Fruit fly (Drosophila melanogaster) whole organism, embryonic: ENCODE results near the gene Tsen2.

Experiments
- CG11560 ChIP-seq: fragments of 200-800 bp; sonication (Bioruptor generic); IDR thresholded peaks from 3 replicates; pipeline ENCODE4 v1.3.6; 2022; ENCODE audit warnings: missing biosample characterization, missing genetic modification characterization
- CG13624 ChIP-seq: fragments of 200-800 bp; sonication (Bioruptor generic); optimal IDR thresholded peaks from 2 replicates; lab custom pipeline; 2016; ENCODE audit warnings: missing biosample characterization, missing genetic modification characterization
- CG14710 ChIP-seq: fragments of 200-800 bp; sonication (Bioruptor generic); optimal IDR thresholded peaks from 3 replicates; lab custom pipeline; 2019; ENCODE audit warnings: missing biosample characterization, mild to moderate bottlenecking, missing genetic modification characterization, moderate library complexity
- CG15514 ChIP-seq: fragments of 200-800 bp; sonication (Bioruptor generic); optimal IDR thresholded peaks from 3 replicates; lab custom pipeline; 2017; ENCODE audit warnings: missing biosample characterization, missing genetic modification characterization, mild to moderate bottlenecking, moderate library complexity, missing genetic modification reagents
- CG17328 ChIP-seq: fragments of 200-800 bp; sonication (Bioruptor generic); IDR thresholded peaks from 2 replicates; pipeline ENCODE4 v1.3.6; 2022; ENCODE audit warnings: missing biosample characterization, missing genetic modification characterization
- CG2889 ChIP-seq: fragments of 200-800 bp; sonication (Bioruptor generic); IDR thresholded peaks from 3 replicates; pipeline ENCODE4 v1.3.6; 2022; ENCODE audit warnings: missing biosample characterization, missing genetic modification characterization
- CG30020 ChIP-seq: fragments of 200-800 bp; optimal IDR thresholded peaks from 2 replicates; lab custom pipeline; 2019; ENCODE audit warnings: missing biosample characterization, mild to moderate bottlenecking, missing genetic modification characterization, moderate library complexity
- CG30431 ChIP-seq: fragments of 200-800 bp; sonication (Bioruptor generic); optimal IDR thresholded peaks from 2 replicates; lab custom pipeline; 2017; ENCODE audit warnings: missing biosample characterization, missing genetic modification characterization
- CG3163 ChIP-seq: fragments of 200-800 bp; sonication (Bioruptor generic); optimal IDR thresholded peaks from 3 replicates; lab custom pipeline; 2016; ENCODE audit warnings: missing biosample characterization, missing genetic modification characterization
- CG3281 ChIP-seq: fragments of 200-800 bp; sonication (Bioruptor generic); optimal IDR thresholded peaks from 3 replicates; lab custom pipeline; 2017; ENCODE audit warnings: missing biosample characterization, mild to moderate bottlenecking, missing genetic modification characterization
- CG34376 ChIP-seq: fragments of 200-800 bp; sonication (Bioruptor generic); optimal IDR thresholded peaks from 2 replicates; lab custom pipeline; 2018; ENCODE audit warnings: missing biosample characterization, mild to moderate bottlenecking, missing genetic modification characterization
- CG4617 ChIP-seq: fragments of 200-800 bp; sonication (Bioruptor generic); optimal IDR thresholded peaks from 3 replicates; lab custom pipeline; 2016; ENCODE audit warnings: missing biosample characterization, missing genetic modification characterization, borderline replicate concordance
- CG8924 ChIP-seq: fragments of 200-800 bp; optimal IDR thresholded peaks from 3 replicates; lab custom pipeline; 2019; ENCODE audit warnings: missing biosample characterization, mild to moderate bottlenecking, missing genetic modification characterization, moderate library complexity
- CG9727 ChIP-seq: fragments of 200-800 bp; sonication (Bioruptor generic); optimal IDR thresholded peaks from 3 replicates; lab custom pipeline; 2017; ENCODE audit warnings: missing biosample characterization, mild to moderate bottlenecking, missing genetic modification characterization
- Dll ChIP-seq: fragments of 200-800 bp; sonication (Bioruptor generic); IDR thresholded peaks from 4 replicates; pipeline ENCODE4 v1.3.6; 2022; ENCODE audit warnings: missing biosample characterization, missing genetic modification characterization; ENCODE audit not compliant: partially characterized antibody
- HLH3B ChIP-seq: fragments of 200-800 bp; sonication (Bioruptor generic); IDR thresholded peaks from 2 replicates; pipeline ENCODE4 v1.3.6; 2022; ENCODE audit warnings: missing biosample characterization, missing genetic modification characterization
- HLHmδ ChIP-seq: fragments of 200-800 bp; sonication (Bioruptor generic); optimal IDR thresholded peaks from 2 replicates; lab custom pipeline; 2018; ENCODE audit warnings: missing biosample characterization, mild to moderate bottlenecking, missing genetic modification characterization, moderate library complexity
- Lim3 ChIP-seq: fragments of 200-800 bp; sonication (Bioruptor generic); IDR thresholded peaks from 2 replicates; pipeline ENCODE4 v1.3.6; 2022; ENCODE audit warnings: missing biosample characterization, missing genetic modification characterization
- Mes4 ChIP-seq: fragments of 200-800 bp; sonication (Bioruptor generic); optimal IDR thresholded peaks from 2 replicates; lab custom pipeline; 2016; ENCODE audit warnings: missing biosample characterization, missing genetic modification characterization
- Myb ChIP-seq: fragments of 200-800 bp; sonication (Bioruptor generic); optimal IDR thresholded peaks from 2 replicates; lab custom pipeline; 2016; ENCODE audit warnings: missing biosample characterization, missing genetic modification characterization
- NC2β ChIP-seq: fragments of 200-800 bp; sonication (Bioruptor generic); optimal IDR thresholded peaks from 2 replicates; lab custom pipeline; 2016; ENCODE audit warnings: missing biosample characterization, missing genetic modification characterization
- Side ChIP-seq: fragments of 200-800 bp; sonication (Bioruptor generic); optimal IDR thresholded peaks from 2 replicates; lab custom pipeline; 2016; ENCODE audit warnings: missing biosample characterization, missing genetic modification characterization
- TFAM ChIP-seq: fragments of 200-800 bp; sonication (Bioruptor generic); optimal IDR thresholded peaks from 2 replicates; lab custom pipeline; 2017; ENCODE audit warnings: missing biosample characterization, missing genetic modification characterization, inconsistent platforms
- cato ChIP-seq: fragments of 200-800 bp; sonication (Bioruptor generic); optimal IDR thresholded peaks from 2 replicates; lab custom pipeline; 2016; ENCODE audit warnings: missing biosample characterization, missing genetic modification characterization, borderline replicate concordance
- chinmo ChIP-seq: fragments of 200-800 bp; sonication (Bioruptor generic); IDR thresholded peaks from 4 replicates; pipeline ENCODE4 v1.3.6; 2022; ENCODE audit warnings: missing biosample characterization, missing genetic modification characterization; ENCODE audit not compliant: partially characterized antibody
- da ChIP-seq: fragments of 200-800 bp; sonication (Bioruptor generic); optimal IDR thresholded peaks from 2 replicates; lab custom pipeline; 2016; ENCODE audit warnings: missing biosample characterization, missing genetic modification characterization
- dati ChIP-seq: fragments of 200-800 bp; sonication (Bioruptor generic); IDR thresholded peaks from 2 replicates; pipeline ENCODE4 v1.3.6; 2022; ENCODE audit warnings: missing biosample characterization, missing genetic modification characterization
- fd3F ChIP-seq: fragments of 200-800 bp; sonication (Bioruptor generic); optimal IDR thresholded peaks from 2 replicates; lab custom pipeline; 2018; ENCODE audit warnings: missing biosample characterization, mild to moderate bottlenecking, missing genetic modification characterization, moderate library complexity
- fu2 ChIP-seq: fragments of 200-800 bp; sonication (Bioruptor generic); optimal IDR thresholded peaks from 2 replicates; lab custom pipeline; 2016; ENCODE audit warnings: missing biosample characterization, missing genetic modification characterization
- grn ChIP-seq: fragments of 200-800 bp; sonication (Bioruptor generic); optimal IDR thresholded peaks from 3 replicates; lab custom pipeline; 2017; ENCODE audit warnings: missing biosample characterization, missing genetic modification characterization
- ham ChIP-seq: fragments of 200-800 bp; sonication (Bioruptor generic); IDR thresholded peaks from 2 replicates; pipeline ENCODE4 v1.3.6; 2022; ENCODE audit warnings: missing biosample characterization, missing genetic modification characterization
- hbn ChIP-seq: fragments of 200-800 bp; sonication (Bioruptor generic); IDR thresholded peaks from 2 replicates; pipeline ENCODE4 v1.3.6; 2022; ENCODE audit warnings: missing biosample characterization, missing genetic modification characterization; ENCODE audit not compliant: partially characterized antibody
- inv ChIP-seq: fragments of 200-800 bp; sonication (Bioruptor generic); IDR thresholded peaks from 2 replicates; pipeline ENCODE4 v1.3.6; 2022; ENCODE audit warnings: missing biosample characterization, missing genetic modification characterization; ENCODE audit not compliant: partially characterized antibody
- kay ChIP-seq: fragments of 200-800 bp; sonication (Bioruptor generic); optimal IDR thresholded peaks from 2 replicates; lab custom pipeline; 2016; ENCODE audit warnings: missing biosample characterization, missing genetic modification characterization
- ken ChIP-seq: fragments of 200-800 bp; sonication (Bioruptor generic); IDR thresholded peaks from 3 replicates; pipeline ENCODE4 v1.3.6; 2022; ENCODE audit warnings: missing biosample characterization, missing genetic modification characterization
- nerfin-1 ChIP-seq: fragments of 200-800 bp; sonication (Bioruptor generic); optimal IDR thresholded peaks from 3 replicates; lab custom pipeline; 2019; ENCODE audit warnings: missing biosample characterization, mild to moderate bottlenecking, missing genetic modification characterization, moderate library complexity
- pan ChIP-seq, 4 experiments: fragments of >200 bp in 3 of 4; fragments of 200-800 bp in 1 of 4; sonication (Bioruptor generic) in 1 of 4; optimal IDR thresholded peaks in 3 of 4; IDR thresholded peaks in 1 of 4; 2 replicates each; pipeline versions ENCODE4 v1.3.6 to Lab custom; 2017 to 2022; ENCODE audit warnings: missing biosample characterization in 2 of 4, missing genetic modification characterization in 2 of 4, mixed read lengths in 1 of 4
- phol ChIP-seq: fragments of 200-800 bp; sonication (Bioruptor generic); optimal IDR thresholded peaks from 3 replicates; lab custom pipeline; 2018; ENCODE audit warnings: missing biosample characterization, mild to moderate bottlenecking, missing genetic modification characterization, moderate library complexity
- pnt ChIP-seq: fragments of 200-800 bp; sonication (Bioruptor generic); optimal IDR thresholded peaks from 3 replicates; lab custom pipeline; 2016; ENCODE audit warnings: missing biosample characterization, missing genetic modification characterization
- ranshi ChIP-seq: fragments of 200-800 bp; sonication (Bioruptor generic); IDR thresholded peaks from 2 replicates; pipeline ENCODE4 v1.3.6; 2022; ENCODE audit warnings: missing biosample characterization, missing genetic modification characterization
- rib ChIP-seq: fragments of 200-800 bp; sonication (Bioruptor generic); IDR thresholded peaks from 2 replicates; pipeline ENCODE4 v1.3.6; 2022; ENCODE audit warnings: missing biosample characterization, missing genetic modification characterization
- row ChIP-seq: fragments of 200-800 bp; sonication (Bioruptor generic); IDR thresholded peaks from 3 replicates; pipeline ENCODE4 v1.3.6; 2022; ENCODE audit warnings: missing biosample characterization, missing genetic modification characterization
- run ChIP-seq: fragments of 200-800 bp; sonication (Bioruptor generic); optimal IDR thresholded peaks from 3 replicates; lab custom pipeline; 2018; ENCODE audit warnings: missing biosample characterization, mild to moderate bottlenecking, missing genetic modification characterization
- stc ChIP-seq: fragments of 200-800 bp; sonication (Bioruptor generic); IDR thresholded peaks from 2 replicates; pipeline ENCODE4 v1.3.6; 2022; ENCODE audit warnings: missing biosample characterization, missing genetic modification characterization
- tin ChIP-seq: fragments of 200-800 bp; sonication (Bioruptor generic); optimal IDR thresholded peaks from 3 replicates; lab custom pipeline; 2016; ENCODE audit warnings: missing biosample characterization, missing genetic modification characterization
- tll ChIP-seq, 2 experiments: fragments of 200-800 bp in 1 of 2; fragments of >200 bp in 1 of 2; sonication (Bioruptor generic) in 1 of 2; optimal IDR thresholded peaks; 2 replicates each; lab custom pipeline; 2017 to 2019; ENCODE audit warnings: missing biosample characterization in 2 of 2, missing genetic modification characterization in 2 of 2, mild to moderate bottlenecking in 1 of 2, moderate library complexity in 1 of 2
- tna ChIP-seq: fragments of 200-800 bp; sonication (Bioruptor generic); IDR thresholded peaks from 2 replicates; pipeline ENCODE4 v1.3.6; 2022; ENCODE audit warnings: missing biosample characterization, missing genetic modification characterization; ENCODE audit not compliant: partially characterized antibody
- toy ChIP-seq: fragments of 200-800 bp; sonication (Bioruptor generic); IDR thresholded peaks from 2 replicates; pipeline ENCODE4 v1.3.6; 2022; ENCODE audit warnings: missing biosample characterization, missing genetic modification characterization
- unc-4 ChIP-seq: fragments of 200-800 bp; sonication (Bioruptor generic); IDR thresholded peaks from 2 replicates; pipeline ENCODE4 v1.3.6; 2022; ENCODE audit warnings: missing biosample characterization, missing genetic modification characterization; ENCODE audit not compliant: partially characterized antibody
- zfh1 ChIP-seq: fragments of 200-800 bp; sonication (Bioruptor generic); IDR thresholded peaks from 3 replicates; pipeline ENCODE4 v1.3.6; 2022; ENCODE audit warnings: missing biosample characterization, missing genetic modification characterization

Tsen2 gene

dm6 chr2L:16727578-16728023 is 2.0 kb upstream of the Tsen2 start, which contains the start of gene VhaSFD (continued):
- TF ChIP-seq phol (tag; lab: Kevin White, UChicago): peak; percentile 35
- TF ChIP-seq fu2 (GFP tag; lab: Kevin White, UChicago): peak; percentile 34
- peak; percentile 54 for TF ChIP-seq CG34376 (GFP tag; lab: Kevin White, UChicago)
- TF ChIP-seq kay (GFP tag; lab: Kevin White, UChicago): peak; percentile 2
- TF ChIP-seq CG30020 (tag; lab: Kevin White, UChicago): peak; percentile 41
- 0 out of 2 replicates have a peak, but pooled peaks have one; percentile 7 for TF ChIP-seq CG17328 (GFP tag; lab: Robert Waterston, UW)
- TF ChIP-seq cato (GFP tag; lab: Kevin White, UChicago): no peak
- no peak for TF ChIP-seq CG2889
- TF ChIP-seq row: peak; percentile 42; the same call in 1 of the 3 replicates
- peak; percentile 80; the same call in 3 of the 4 replicates for TF ChIP-seq chinmo (GFP tag; lab: Robert Waterston, UW)
- TF ChIP-seq CG9727 (GFP tag; lab: Kevin White, UChicago): no peak
- TF ChIP-seq tll (GFP tag; optimal IDR thresholded peaks at IDR 0.05; lab: Kevin White, UChicago): peak in 1 of 2 experiments; percentile 31
- peak; percentile 36 for TF ChIP-seq CG3281 (GFP tag; lab: Kevin White, UChicago)
- TF ChIP-seq TFAM (GFP tag; lab: Kevin White, UChicago): no peak
- TF ChIP-seq HLH3B (GFP tag; lab: Robert Waterston, UW): no peak
- peak; percentile 32; the same call in 1 of the 2 replicates for TF ChIP-seq tna
- no peak for TF ChIP-seq CG30431 (GFP tag; lab: Kevin White, UChicago)
- no peak for TF ChIP-seq NC2β (GFP tag; lab: Kevin White, UChicago)
- TF ChIP-seq hbn: peak; percentile 64
- TF ChIP-seq grn (GFP tag; lab: Kevin White, UChicago): no peak
- no peak for TF ChIP-seq da
- no peak for TF ChIP-seq toy (GFP tag; lab: Robert Waterston, UW)
- no peak for TF ChIP-seq ranshi (GFP tag; lab: Robert Waterston, UW)
- TF ChIP-seq CG14710 (tag; lab: Kevin White, UChicago): peak; percentile 58
- peak; percentile 75 for TF ChIP-seq unc-4 (GFP tag; lab: Robert Waterston, UW)
- no peak for TF ChIP-seq ham (GFP tag; lab: Robert Waterston, UW)
- TF ChIP-seq CG8924: peak; percentile 32
- peak; percentile 70 for TF ChIP-seq rib (GFP tag; lab: Robert Waterston, UW)
- peak; percentile 53 for TF ChIP-seq inv (GFP tag; lab: Robert Waterston, UW)
- TF ChIP-seq CG3163: no peak
- peak; percentile 99 for TF ChIP-seq CG11560 (tag; lab: Robert Waterston, UW)
- peak; percentile 16 for TF ChIP-seq fd3F (GFP tag; lab: Kevin White, UChicago)
- TF ChIP-seq Side (GFP tag; lab: Kevin White, UChicago): no peak
- peak; percentile 5 for TF ChIP-seq nerfin-1
- TF ChIP-seq pan (optimal IDR thresholded peaks at IDR 0.05; lab: Kevin White, UChicago): no peak
- TF ChIP-seq pan (GFP tag; optimal IDR thresholded peaks at IDR 0.05 in 1 of 2, IDR thresholded peaks at IDR 0.05 in 1 of 2): peak in 1 of 2 experiments; percentile 34
- peak; percentile 40 for TF ChIP-seq CG13624 (GFP tag; lab: Kevin White, UChicago)
- TF ChIP-seq ken: no peak
- TF ChIP-seq zfh1 (GFP tag; lab: Robert Waterston, UW): peak; percentile 50; the same call in 2 of the 3 replicates
- no peak for TF ChIP-seq pnt
- TF ChIP-seq Lim3 (GFP tag; lab: Robert Waterston, UW): no peak
- peak; percentile 9 for TF ChIP-seq HLHmδ
- peak; percentile 69 for TF ChIP-seq Dll (GFP tag; lab: Robert Waterston, UW)
- TF ChIP-seq Myb (GFP tag; lab: Kevin White, UChicago): peak; percentile 3
- peak; percentile 68 for TF ChIP-seq CG15514 (GFP tag; lab: Kevin White, UChicago)
- no peak for TF ChIP-seq stc (GFP tag; lab: Robert Waterston, UW)
- TF ChIP-seq run (tag; lab: Kevin White, UChicago): no peak
- TF ChIP-seq CG4617 (GFP tag; lab: Kevin White, UChicago): peak; percentile 71
- TF ChIP-seq tin: peak; percentile 5
- TF ChIP-seq dati (GFP tag; lab: Robert Waterston, UW): no peak
- TF ChIP-seq Mes4 (GFP tag; lab: Kevin White, UChicago): no peak
